Fruit fly (Drosophila melanogaster) whole organism, embryonic: ENCODE data around the gene CG3008.

ENCODE experiments used
- B-H1 ChIP-seq: fragments of 200-800 bp; sonication (Bioruptor generic); IDR thresholded peaks from 3 replicates; pipeline ENCODE4 v1.3.6; 2022; ENCODE audit warnings: missing biosample characterization, missing genetic modification characterization
- Bgb ChIP-seq: fragments of 200-800 bp; sonication (Bioruptor generic); IDR thresholded peaks from 2 replicates; pipeline ENCODE4 v1.3.6; 2022; ENCODE audit warnings: missing biosample characterization, missing genetic modification characterization; ENCODE audit not compliant: partially characterized antibody
- Blimp-1 ChIP-seq: fragments of 200-800 bp; sonication (Bioruptor generic); optimal IDR thresholded peaks from 3 replicates; lab custom pipeline; 2018; ENCODE audit warnings: missing biosample characterization, missing genetic modification characterization, mild to moderate bottlenecking, moderate library complexity, missing genetic modification reagents
- BtbVII ChIP-seq: fragments of 200-800 bp; sonication (Bioruptor generic); optimal IDR thresholded peaks from 3 replicates; lab custom pipeline; 2017; ENCODE audit warnings: missing biosample characterization, mild to moderate bottlenecking, missing genetic modification characterization
- CG10147 ChIP-seq: fragments of 200-800 bp; sonication (Bioruptor generic); optimal IDR thresholded peaks from 2 replicates; lab custom pipeline; 2019; ENCODE audit warnings: missing biosample characterization, mild to moderate bottlenecking, missing genetic modification characterization, moderate library complexity
- CG1024 ChIP-seq: fragments of 200-800 bp; sonication (Bioruptor generic); IDR thresholded peaks from 2 replicates; pipeline ENCODE4 v1.3.6; 2022; ENCODE audit warnings: missing biosample characterization, missing genetic modification characterization
- CG10979 ChIP-seq: fragments of 200-800 bp; sonication (Bioruptor generic); optimal IDR thresholded peaks from 2 replicates; lab custom pipeline; 2018; ENCODE audit warnings: missing biosample characterization, mild to moderate bottlenecking, missing genetic modification characterization, moderate library complexity
- CG12071 ChIP-seq: fragments of 200-800 bp; sonication (Bioruptor generic); optimal IDR thresholded peaks from 3 replicates; lab custom pipeline; 2018; ENCODE audit warnings: missing biosample characterization, mild to moderate bottlenecking, missing genetic modification characterization
- CG12744 ChIP-seq: fragments of 200-800 bp; sonication (Bioruptor generic); optimal IDR thresholded peaks from 2 replicates; lab custom pipeline; 2016; ENCODE audit warnings: missing biosample characterization, missing genetic modification characterization
- CG13894 ChIP-seq: fragments of 200-800 bp; sonication (Bioruptor generic); optimal IDR thresholded peaks from 3 replicates; lab custom pipeline; 2018; ENCODE audit warnings: missing biosample characterization, mild to moderate bottlenecking, missing genetic modification characterization, moderate library complexity
- CG15601 ChIP-seq: fragments of 200-800 bp; sonication (Bioruptor generic); optimal IDR thresholded peaks from 3 replicates; lab custom pipeline; 2019; ENCODE audit warnings: missing biosample characterization, mild to moderate bottlenecking, missing genetic modification characterization, moderate library complexity
- CG17186 ChIP-seq: fragments of 200-800 bp; sonication (Bioruptor generic); optimal IDR thresholded peaks from 3 replicates; lab custom pipeline; 2017; ENCODE audit warnings: missing biosample characterization, missing genetic modification reagents, missing genetic modification characterization
- CG18599 ChIP-seq: fragments of 200-800 bp; sonication (Bioruptor generic); optimal IDR thresholded peaks from 3 replicates; lab custom pipeline; 2017; ENCODE audit warnings: missing biosample characterization, missing genetic modification characterization, mild to moderate bottlenecking, moderate library complexity, missing genetic modification reagents
- CG2129 ChIP-seq: fragments of 200-800 bp; sonication (Bioruptor generic); IDR thresholded peaks from 2 replicates; pipeline ENCODE4 v1.3.6; 2022; ENCODE audit warnings: missing biosample characterization, missing genetic modification characterization; ENCODE audit not compliant: partially characterized antibody
- CG2678 ChIP-seq: fragments of 200-800 bp; sonication (Bioruptor generic); optimal IDR thresholded peaks from 3 replicates; lab custom pipeline; 2019; ENCODE audit warnings: missing biosample characterization, mild to moderate bottlenecking, missing genetic modification characterization, moderate library complexity
- CG2875 ChIP-seq: fragments of 200-800 bp; sonication (Bioruptor generic); optimal IDR thresholded peaks from 2 replicates; lab custom pipeline; 2017; ENCODE audit warnings: missing biosample characterization, mild to moderate bottlenecking, missing genetic modification characterization, missing genetic modification reagents
- CG31365 ChIP-seq: fragments of 200-800 bp; sonication (Bioruptor generic); optimal IDR thresholded peaks from 2 replicates; lab custom pipeline; 2018; ENCODE audit warnings: missing biosample characterization, mild to moderate bottlenecking, missing genetic modification characterization
- CG34422 ChIP-seq: fragments of 200-800 bp; sonication (Bioruptor generic); IDR thresholded peaks from 3 replicates; pipeline ENCODE4 v1.3.6; 2022; ENCODE audit warnings: missing biosample characterization, missing genetic modification characterization
- CG5245 ChIP-seq: fragments of 200-800 bp; sonication (Bioruptor generic); optimal IDR thresholded peaks from 3 replicates; lab custom pipeline; 2016; ENCODE audit warnings: missing biosample characterization, missing genetic modification characterization
- CG6683 ChIP-seq: fragments of 200-800 bp; sonication (Bioruptor generic); optimal IDR thresholded peaks from 2 replicates; lab custom pipeline; 2017; ENCODE audit warnings: missing biosample characterization, mild to moderate bottlenecking, missing genetic modification characterization, missing genetic modification reagents
- CG6813 ChIP-seq: fragments of 200-800 bp; sonication (Bioruptor generic); optimal IDR thresholded peaks from 2 replicates; lab custom pipeline; 2017; ENCODE audit warnings: missing biosample characterization, missing genetic modification characterization, mild to moderate bottlenecking, moderate library complexity, missing genetic modification reagents
- CG9876 ChIP-seq: fragments of 200-800 bp; sonication (Bioruptor generic); optimal IDR thresholded peaks from 2 replicates; lab custom pipeline; 2016; ENCODE audit warnings: missing biosample characterization, missing genetic modification characterization
- Ets65A ChIP-seq: fragments of 200-800 bp; sonication (Bioruptor generic); peaks from one replicate; lab custom pipeline; 2016; ENCODE audit warnings: missing biosample characterization, missing genetic modification characterization
- Fer1 ChIP-seq: fragments of 200-800 bp; sonication (Bioruptor generic); optimal IDR thresholded peaks from 2 replicates; lab custom pipeline; 2017; ENCODE audit warnings: missing biosample characterization, mild to moderate bottlenecking, missing genetic modification characterization
- Gug ChIP-seq: fragments of 200-800 bp; sonication (Bioruptor generic); IDR thresholded peaks from 4 replicates; pipeline ENCODE4 v1.3.6; 2022; ENCODE audit warnings: missing biosample characterization, missing genetic modification characterization
- HLHmδ ChIP-seq: fragments of 200-800 bp; sonication (Bioruptor generic); optimal IDR thresholded peaks from 2 replicates; lab custom pipeline; 2018; ENCODE audit warnings: missing biosample characterization, mild to moderate bottlenecking, missing genetic modification characterization, moderate library complexity
- HmgZ ChIP-seq: fragments of 200-800 bp; sonication (Bioruptor generic); optimal IDR thresholded peaks from 2 replicates; lab custom pipeline; 2018; ENCODE audit warnings: missing biosample characterization, mild to moderate bottlenecking, missing genetic modification characterization
- NK7.1 ChIP-seq: fragments of 200-800 bp; sonication (Bioruptor generic); optimal IDR thresholded peaks from 3 replicates; lab custom pipeline; 2016; ENCODE audit warnings: missing biosample characterization, missing genetic modification characterization
- amos ChIP-seq: fragments of 200-800 bp; sonication (Bioruptor generic); IDR thresholded peaks from 2 replicates; pipeline ENCODE4 v1.3.6; 2022; ENCODE audit warnings: missing biosample characterization, missing genetic modification characterization; ENCODE audit not compliant: partially characterized antibody
- aop ChIP-seq: fragments of 200-800 bp; sonication (Bioruptor generic); IDR thresholded peaks from 2 replicates; pipeline ENCODE4 v1.3.6; 2022; ENCODE audit warnings: missing biosample characterization, missing genetic modification characterization
- bab2 ChIP-seq: fragments of 200-800 bp; sonication (Bioruptor generic); optimal IDR thresholded peaks from 2 replicates; lab custom pipeline; 2016; ENCODE audit warnings: missing biosample characterization, missing genetic modification characterization
- corto ChIP-seq: fragments of 200-800 bp; sonication (Bioruptor generic); optimal IDR thresholded peaks from 2 replicates; lab custom pipeline; 2016; ENCODE audit warnings: missing biosample characterization, mild to moderate bottlenecking, missing genetic modification characterization, moderate library complexity
- croc ChIP-seq: fragments of 200-800 bp; sonication (Bioruptor generic); conservative IDR thresholded peaks from 3 replicates; pipeline ENCODE4 v1.3.6; 2022; ENCODE audit warnings: missing biosample characterization, missing genetic modification characterization
- dm ChIP-seq: fragments of 200-800 bp; sonication (Bioruptor generic); optimal IDR thresholded peaks from 3 replicates; lab custom pipeline; 2016; ENCODE audit warnings: missing biosample characterization, missing genetic modification characterization
- ham ChIP-seq: fragments of 200-800 bp; sonication (Bioruptor generic); IDR thresholded peaks from 2 replicates; pipeline ENCODE4 v1.3.6; 2022; ENCODE audit warnings: missing biosample characterization, missing genetic modification characterization
- kni ChIP-seq: fragments of 200-800 bp; sonication (Bioruptor generic); optimal IDR thresholded peaks from 3 replicates; lab custom pipeline; 2017; ENCODE audit warnings: mild to moderate bottlenecking, missing biosample characterization, missing genetic modification reagents, missing genetic modification characterization
- nerfin-2 ChIP-seq: fragments of 200-800 bp; sonication (Bioruptor generic); IDR thresholded peaks from 2 replicates; pipeline ENCODE4 v1.3.6; 2022; ENCODE audit warnings: missing biosample characterization, missing genetic modification characterization; ENCODE audit not compliant: partially characterized antibody
- odd ChIP-seq: fragments of 200-800 bp; sonication (Bioruptor generic); optimal IDR thresholded peaks from 2 replicates; lab custom pipeline; 2017; ENCODE audit warnings: missing biosample characterization, mild to moderate bottlenecking, missing genetic modification characterization
- pnt ChIP-seq: fragments of 200-800 bp; sonication (Bioruptor generic); optimal IDR thresholded peaks from 3 replicates; lab custom pipeline; 2016; ENCODE audit warnings: missing biosample characterization, missing genetic modification characterization
- pros ChIP-seq: fragments of 200-800 bp; sonication (Bioruptor generic); optimal IDR thresholded peaks from 3 replicates; lab custom pipeline; 2019; ENCODE audit warnings: missing biosample characterization, mild to moderate bottlenecking, missing genetic modification characterization, moderate library complexity
- pzg ChIP-seq: fragments of 200-800 bp; sonication (Bioruptor generic); optimal IDR thresholded peaks from 3 replicates; lab custom pipeline; 2018; ENCODE audit warnings: missing biosample characterization, mild to moderate bottlenecking, missing genetic modification characterization, moderate library complexity
- seq ChIP-seq: fragments of 200-800 bp; sonication (Bioruptor generic); IDR thresholded peaks from 2 replicates; pipeline ENCODE4 v1.3.6; 2022; ENCODE audit warnings: missing biosample characterization, missing genetic modification characterization
- slou ChIP-seq: fragments of 200-800 bp; sonication (Bioruptor generic); optimal IDR thresholded peaks from 3 replicates; lab custom pipeline; 2016; ENCODE audit warnings: missing biosample characterization, missing genetic modification characterization
- so ChIP-seq: fragments of 200-800 bp; sonication (Bioruptor generic); IDR thresholded peaks from 3 replicates; pipeline ENCODE4 v1.3.6; 2022; ENCODE audit warnings: missing biosample characterization, missing genetic modification characterization
- sob ChIP-seq: fragments of 200-800 bp; sonication (Bioruptor generic); IDR thresholded peaks from 2 replicates; pipeline ENCODE4 v1.3.6; 2022; ENCODE audit warnings: missing biosample characterization, missing genetic modification characterization
- toy ChIP-seq: fragments of 200-800 bp; sonication (Bioruptor generic); IDR thresholded peaks from 2 replicates; pipeline ENCODE4 v1.3.6; 2022; ENCODE audit warnings: missing biosample characterization, missing genetic modification characterization
- tup ChIP-seq: fragments of 200-800 bp; sonication (Bioruptor generic); optimal IDR thresholded peaks from 2 replicates; lab custom pipeline; 2016; ENCODE audit warnings: missing biosample characterization, mild to moderate bottlenecking, missing genetic modification characterization, moderate library complexity
- zen ChIP-seq: fragments of 200-800 bp; sonication (Bioruptor generic); optimal IDR thresholded peaks from 3 replicates; lab custom pipeline; 2018; ENCODE audit warnings: missing biosample characterization, mild to moderate bottlenecking, missing genetic modification characterization, moderate library complexity

The CG3008 gene

DNA sequence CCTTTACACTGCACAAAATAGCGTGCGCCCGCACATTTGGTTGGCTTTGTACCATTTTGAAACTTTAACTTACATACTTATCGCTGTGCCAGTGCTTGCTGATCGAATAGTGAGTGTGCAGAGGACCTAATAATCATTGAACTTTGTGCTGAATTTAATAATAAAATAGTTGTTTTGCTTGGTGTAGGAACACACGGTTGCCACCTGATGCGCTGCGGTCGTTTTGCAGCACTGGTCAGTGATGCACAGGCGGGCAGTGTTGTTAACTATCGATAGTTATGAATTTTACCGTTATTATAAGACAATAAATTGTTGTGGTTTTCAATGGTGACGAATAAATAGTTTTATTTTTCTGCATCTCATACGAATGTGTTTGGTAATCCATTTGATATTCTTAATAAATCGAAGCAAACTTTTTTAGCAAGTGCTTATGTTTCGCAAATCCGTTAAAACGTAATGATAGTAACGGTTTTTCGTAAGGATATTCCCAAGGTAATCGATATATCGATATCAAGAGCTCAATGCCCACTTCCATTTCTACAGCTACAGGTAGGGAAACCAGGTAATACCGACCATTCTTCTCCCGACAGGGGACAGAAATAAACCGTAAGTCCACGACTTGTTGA is 45.2 kb upstream of the CG3008 start, which contains the start of the genes tank and CG12194 (continued):
- peak; percentile 99 for TF ChIP-seq tup (GFP tag; lab: Kevin White, UChicago)
- TF ChIP-seq kni (GFP tag; lab: Kevin White, UChicago) = peak; percentile 31
- TF ChIP-seq so = peak; percentile 99
- TF ChIP-seq corto (GFP tag; lab: Kevin White, UChicago) = peak; percentile 96
- TF ChIP-seq CG18599 (GFP tag; lab: Kevin White, UChicago) = peak; percentile 98
- TF ChIP-seq NK7.1 = peak; percentile 98
- TF ChIP-seq B-H1 (GFP tag; lab: Robert Waterston, UW) = peak; percentile 99
- TF ChIP-seq bab2 = peak; percentile 99
- peak; percentile 97 for TF ChIP-seq ham (GFP tag; lab: Robert Waterston, UW)
- TF ChIP-seq CG2129 (GFP tag; lab: Robert Waterston, UW) = peak; percentile 33; the same call in 1 of the 2 replicates
- no peak for TF ChIP-seq pros (GFP tag; lab: Kevin White, UChicago)
- TF ChIP-seq CG12071 (GFP tag; lab: Kevin White, UChicago) = peak; percentile 99
- peak; percentile 98 for TF ChIP-seq CG2678 (tag; lab: Kevin White, UChicago)
- peak; percentile 60; the same call in 1 of the 2 replicates for TF ChIP-seq nerfin-2 (GFP tag; lab: Robert Waterston, UW)
- peak; percentile 98 for TF ChIP-seq CG1024
- TF ChIP-seq CG10147 (GFP tag; lab: Kevin White, UChicago) = peak; percentile 95
- peak; percentile 94 for TF ChIP-seq CG6683 (GFP tag; lab: Kevin White, UChicago)
- peak; percentile 99 for TF ChIP-seq CG2875 (GFP tag; lab: Kevin White, UChicago)
- peak; percentile 100 for TF ChIP-seq CG34422 (GFP tag; lab: Robert Waterston, UW)
- peak; percentile 97 for TF ChIP-seq Blimp-1
- TF ChIP-seq HmgZ (tag; lab: Kevin White, UChicago) = peak; percentile 99
- peak; percentile 98 for TF ChIP-seq CG9876
- TF ChIP-seq sob (GFP tag; lab: Robert Waterston, UW) = peak; percentile 99
- peak; percentile 96 for TF ChIP-seq odd (GFP tag; lab: Kevin White, UChicago)
- TF ChIP-seq CG10979 (tag; lab: Kevin White, UChicago) = peak; percentile 99
- peak; percentile 99 for TF ChIP-seq pnt
- peak; percentile 87 for TF ChIP-seq pzg
- peak; percentile 98 for TF ChIP-seq CG6813 (GFP tag; lab: Kevin White, UChicago)
- TF ChIP-seq amos (GFP tag; lab: Robert Waterston, UW) = peak; percentile 79
- TF ChIP-seq toy = peak; percentile 97
- peak; percentile 99 for TF ChIP-seq croc (GFP tag; lab: Robert Waterston, UW)
- TF ChIP-seq dm = peak; percentile 98
- peak; percentile 96 for TF ChIP-seq CG17186 (GFP tag; lab: Kevin White, UChicago)
- peak; percentile 98 for TF ChIP-seq BtbVII
- peak; percentile 100 for TF ChIP-seq Ets65A (GFP tag; lab: Kevin White, UChicago)
- peak; percentile 95 for TF ChIP-seq aop (GFP tag; lab: Robert Waterston, UW)
- peak; percentile 91 for TF ChIP-seq CG31365 (tag; lab: Kevin White, UChicago)
- TF ChIP-seq Fer1 (GFP tag; lab: Kevin White, UChicago) = peak; percentile 98
- TF ChIP-seq Bgb (GFP tag; lab: Robert Waterston, UW) = peak; percentile 69
- peak; percentile 99 for TF ChIP-seq slou
- peak; percentile 94 for TF ChIP-seq CG15601
- no peak for TF ChIP-seq HLHmδ (GFP tag; lab: Kevin White, UChicago)
- TF ChIP-seq seq (GFP tag; lab: Robert Waterston, UW) = peak; percentile 99
- peak; percentile 100 for TF ChIP-seq Gug (GFP tag; lab: Robert Waterston, UW)
- peak; percentile 98 for TF ChIP-seq CG12744
- peak; percentile 98 for TF ChIP-seq zen (tag; lab: Kevin White, UChicago)
- TF ChIP-seq CG13894 (tag; lab: Kevin White, UChicago) = peak; percentile 84
- peak; percentile 99 for TF ChIP-seq CG5245 (GFP tag; lab: Kevin White, UChicago)
